Fruit fly (Drosophila melanogaster) whole organism, embryonic: ENCODE results near the gene CG31021.

ENCODE experiments used
- ATbp ChIP-seq: fragments of 200-800 bp; sonication (Bioruptor generic); optimal IDR thresholded peaks from 2 replicates; lab custom pipeline; 2017; ENCODE audit warnings: missing biosample characterization, mild to moderate bottlenecking, missing genetic modification characterization, missing genetic modification reagents
- B-H2 ChIP-seq: fragments of 200-800 bp; sonication (Bioruptor generic); optimal IDR thresholded peaks from 2 replicates; lab custom pipeline; 2018; ENCODE audit warnings: missing biosample characterization, mild to moderate bottlenecking, missing genetic modification characterization
- CG10431 ChIP-seq: fragments of 200-800 bp; sonication (Bioruptor generic); optimal IDR thresholded peaks from 3 replicates; lab custom pipeline; 2018; ENCODE audit warnings: missing biosample characterization, mild to moderate bottlenecking, missing genetic modification characterization
- CG11085 ChIP-seq: fragments of 200-800 bp; sonication (Bioruptor generic); IDR thresholded peaks from 2 replicates; pipeline ENCODE4 v1.3.6; 2022; ENCODE audit warnings: missing biosample characterization, missing genetic modification characterization
- CG11247 ChIP-seq: fragments of 200-800 bp; sonication (Bioruptor generic); IDR thresholded peaks from 2 replicates; pipeline ENCODE4 v1.3.6; 2022; ENCODE audit warnings: missing biosample characterization, missing genetic modification characterization
- CG12104 ChIP-seq: fragments of 200-800 bp; sonication (Bioruptor generic); optimal IDR thresholded peaks from 3 replicates; lab custom pipeline; 2016; ENCODE audit warnings: missing biosample characterization, missing genetic modification characterization
- CG12236 ChIP-seq: fragments of 200-800 bp; sonication (Bioruptor generic); optimal IDR thresholded peaks from 2 replicates; lab custom pipeline; 2016; ENCODE audit warnings: missing biosample characterization, missing genetic modification characterization
- CG1529 ChIP-seq: fragments of 200-800 bp; sonication (Bioruptor generic); optimal IDR thresholded peaks from 3 replicates; lab custom pipeline; 2018; ENCODE audit warnings: missing biosample characterization, missing genetic modification characterization
- CG15601 ChIP-seq: fragments of 200-800 bp; sonication (Bioruptor generic); optimal IDR thresholded peaks from 3 replicates; lab custom pipeline; 2019; ENCODE audit warnings: missing biosample characterization, mild to moderate bottlenecking, missing genetic modification characterization, moderate library complexity
- CG2120 ChIP-seq: fragments of 200-800 bp; sonication (Bioruptor generic); optimal IDR thresholded peaks from 3 replicates; lab custom pipeline; 2016; ENCODE audit warnings: missing biosample characterization, missing genetic modification characterization
- CG30403 ChIP-seq: fragments of 200-800 bp; sonication (Bioruptor generic); optimal IDR thresholded peaks from 3 replicates; lab custom pipeline; 2016; ENCODE audit warnings: missing biosample characterization, missing genetic modification characterization
- CG31388 ChIP-seq: fragments of 200-800 bp; sonication (Bioruptor generic); optimal IDR thresholded peaks from 2 replicates; lab custom pipeline; 2016; ENCODE audit warnings: missing biosample characterization, missing genetic modification characterization
- CG3407 ChIP-seq: fragments of 200-800 bp; sonication (Bioruptor generic); optimal IDR thresholded peaks from 2 replicates; lab custom pipeline; 2018; ENCODE audit warnings: missing biosample characterization, mild to moderate bottlenecking, missing genetic modification characterization
- CG34422 ChIP-seq: fragments of 200-800 bp; sonication (Bioruptor generic); IDR thresholded peaks from 3 replicates; pipeline ENCODE4 v1.3.6; 2022; ENCODE audit warnings: missing biosample characterization, missing genetic modification characterization
- CG3838 ChIP-seq: fragments of 200-800 bp; sonication (Bioruptor generic); optimal IDR thresholded peaks from 3 replicates; lab custom pipeline; 2016; ENCODE audit warnings: missing biosample characterization, missing genetic modification characterization
- CG3847 ChIP-seq: fragments of 200-800 bp; sonication (Bioruptor generic); IDR thresholded peaks from 2 replicates; pipeline ENCODE4 v1.3.6; 2022; ENCODE audit warnings: missing biosample characterization, missing genetic modification characterization
- CG6175 ChIP-seq: fragments of 200-800 bp; sonication (Bioruptor generic); IDR thresholded peaks from 3 replicates; pipeline ENCODE4 v1.3.6; 2022; ENCODE audit warnings: missing biosample characterization, missing genetic modification characterization
- CG7928 ChIP-seq: fragments of 200-800 bp; sonication (Bioruptor generic); optimal IDR thresholded peaks from 2 replicates; lab custom pipeline; 2017; ENCODE audit warnings: missing biosample characterization, mild to moderate bottlenecking, missing genetic modification characterization
- CG7987 ChIP-seq: fragments of 200-800 bp; sonication (Bioruptor generic); optimal IDR thresholded peaks from 2 replicates; lab custom pipeline; 2018; ENCODE audit warnings: missing biosample characterization, mild to moderate bottlenecking, missing genetic modification characterization, moderate library complexity
- CG8924 ChIP-seq: fragments of 200-800 bp; optimal IDR thresholded peaks from 3 replicates; lab custom pipeline; 2019; ENCODE audit warnings: missing biosample characterization, mild to moderate bottlenecking, missing genetic modification characterization, moderate library complexity
- GATAe ChIP-seq: fragments of 200-800 bp; sonication (Bioruptor generic); conservative IDR thresholded peaks from 2 replicates; pipeline ENCODE4 v1.3.6; 2022; ENCODE audit warnings: missing biosample characterization, missing genetic modification characterization
- Hmx ChIP-seq: fragments of 200-800 bp; sonication (Bioruptor generic); optimal IDR thresholded peaks from 2 replicates; lab custom pipeline; 2016; ENCODE audit warnings: missing biosample characterization, missing genetic modification characterization
- Hr3 ChIP-seq: fragments of 200-800 bp; sonication (Bioruptor generic); optimal IDR thresholded peaks from 3 replicates; lab custom pipeline; 2016; ENCODE audit warnings: missing biosample characterization, missing genetic modification characterization
- Hr51 ChIP-seq, 2 experiments: fragments of 200-800 bp; sonication (Bioruptor generic); optimal IDR thresholded peaks; 2 replicates in 1 of 2; 3 replicates in 1 of 2; lab custom pipeline; 2016 to 2018; ENCODE audit warnings: missing biosample characterization in 2 of 2, missing genetic modification characterization in 2 of 2, mild to moderate bottlenecking in 1 of 2, moderate library complexity in 1 of 2
- Hr78 ChIP-seq, 2 experiments: fragments of 200-800 bp in 1 of 2; fragments of >200 bp in 1 of 2; sonication (Bioruptor generic) in 1 of 2; optimal IDR thresholded peaks; 2 replicates each; lab custom pipeline; 2017 to 2019; ENCODE audit warnings: missing biosample characterization in 2 of 2, missing genetic modification characterization in 2 of 2, mild to moderate bottlenecking in 1 of 2, moderate library complexity in 1 of 2
- Jarid2 ChIP-seq: fragments of 200-800 bp; sonication (Bioruptor generic); optimal IDR thresholded peaks from 3 replicates; lab custom pipeline; 2017; ENCODE audit warnings: mild to moderate bottlenecking, missing biosample characterization, missing genetic modification reagents, missing genetic modification characterization
- Lim3 ChIP-seq: fragments of 200-800 bp; sonication (Bioruptor generic); IDR thresholded peaks from 2 replicates; pipeline ENCODE4 v1.3.6; 2022; ENCODE audit warnings: missing biosample characterization, missing genetic modification characterization
- NK7.1 ChIP-seq: fragments of 200-800 bp; sonication (Bioruptor generic); optimal IDR thresholded peaks from 3 replicates; lab custom pipeline; 2016; ENCODE audit warnings: missing biosample characterization, missing genetic modification characterization
- Oli ChIP-seq: fragments of 200-800 bp; sonication (Bioruptor generic); optimal IDR thresholded peaks from 2 replicates; lab custom pipeline; 2018; ENCODE audit warnings: missing biosample characterization, mild to moderate bottlenecking, missing genetic modification characterization, moderate library complexity
- Poxn ChIP-seq: fragments of 200-800 bp; sonication (Bioruptor generic); IDR thresholded peaks from 2 replicates; pipeline ENCODE4 v1.3.6; 2022; ENCODE audit warnings: missing biosample characterization, missing genetic modification characterization
- Sry-β ChIP-seq: fragments of 200-800 bp; sonication (Bioruptor generic); optimal IDR thresholded peaks from 2 replicates; lab custom pipeline; 2018; ENCODE audit warnings: missing biosample characterization, mild to moderate bottlenecking, missing genetic modification characterization, moderate library complexity
- YL-1 ChIP-seq: fragments of 200-800 bp; sonication (Bioruptor generic); optimal IDR thresholded peaks from 3 replicates; lab custom pipeline; 2017; ENCODE audit warnings: missing biosample characterization, mild to moderate bottlenecking, missing genetic modification characterization
- amos ChIP-seq: fragments of 200-800 bp; sonication (Bioruptor generic); IDR thresholded peaks from 2 replicates; pipeline ENCODE4 v1.3.6; 2022; ENCODE audit warnings: missing biosample characterization, missing genetic modification characterization; ENCODE audit not compliant: partially characterized antibody
- ash1 ChIP-seq: fragments of 200-800 bp; sonication (Bioruptor generic); optimal IDR thresholded peaks from 2 replicates; lab custom pipeline; 2018; ENCODE audit warnings: missing biosample characterization, mild to moderate bottlenecking, missing genetic modification characterization
- btn ChIP-seq: fragments of 200-800 bp; sonication (Bioruptor generic); optimal IDR thresholded peaks from 2 replicates; lab custom pipeline; 2016; ENCODE audit warnings: missing biosample characterization, missing genetic modification characterization
- cad ChIP-seq: fragments of >200 bp; optimal IDR thresholded peaks from 2 replicates; lab custom pipeline; 2017; ENCODE audit warnings: missing biosample characterization, missing genetic modification characterization
- crc ChIP-seq: fragments of 200-800 bp; sonication (Bioruptor generic); optimal IDR thresholded peaks from 2 replicates; lab custom pipeline; 2016; ENCODE audit warnings: missing biosample characterization, missing genetic modification characterization
- dm ChIP-seq: fragments of 200-800 bp; sonication (Bioruptor generic); optimal IDR thresholded peaks from 3 replicates; lab custom pipeline; 2016; ENCODE audit warnings: missing biosample characterization, missing genetic modification characterization
- esg ChIP-seq: fragments of 200-800 bp; sonication (Bioruptor generic); conservative IDR thresholded peaks from 2 replicates; pipeline ENCODE4 v1.3.6; 2022; ENCODE audit warnings: missing biosample characterization, missing genetic modification characterization
- exex ChIP-seq: fragments of 200-800 bp; sonication (Bioruptor generic); optimal IDR thresholded peaks from 4 replicates; lab custom pipeline; 2018; ENCODE audit warnings: missing biosample characterization, mild to moderate bottlenecking, missing genetic modification characterization, moderate library complexity
- mirr ChIP-seq: fragments of 200-800 bp; sonication (Bioruptor generic); optimal IDR thresholded peaks from 3 replicates; lab custom pipeline; 2018; ENCODE audit warnings: missing biosample characterization, mild to moderate bottlenecking, missing genetic modification characterization
- onecut ChIP-seq: fragments of 200-800 bp; sonication (Bioruptor generic); IDR thresholded peaks from 2 replicates; pipeline ENCODE4 v1.3.6; 2022; ENCODE audit warnings: missing biosample characterization, missing genetic modification characterization
- prd ChIP-seq, 3 experiments: fragments of >200 bp in 2 of 3; fragments of 200-800 bp in 1 of 3; sonication (Bioruptor generic) in 1 of 3; optimal IDR thresholded peaks in 2 of 3; IDR thresholded peaks in 1 of 3; 2 replicates in 2 of 3; 3 replicates in 1 of 3; pipeline versions ENCODE4 v1.3.6 to Lab custom; 2017 to 2022; ENCODE audit warnings: missing biosample characterization in 1 of 3, missing genetic modification characterization in 1 of 3
- salm ChIP-seq: fragments of 200-800 bp; sonication (Bioruptor generic); optimal IDR thresholded peaks from 2 replicates; lab custom pipeline; 2018; ENCODE audit warnings: missing biosample characterization, mild to moderate bottlenecking, missing genetic modification characterization
- sens ChIP-seq: fragments of 200-800 bp; sonication (Bioruptor generic); peaks from one replicate; lab custom pipeline; 2016; ENCODE audit warnings: missing biosample characterization, missing genetic modification characterization
- sima ChIP-seq: fragments of 200-800 bp; sonication (Bioruptor generic); optimal IDR thresholded peaks from 2 replicates; lab custom pipeline; 2016; ENCODE audit warnings: missing biosample characterization, missing genetic modification characterization
- toy ChIP-seq: fragments of 200-800 bp; sonication (Bioruptor generic); IDR thresholded peaks from 2 replicates; pipeline ENCODE4 v1.3.6; 2022; ENCODE audit warnings: missing biosample characterization, missing genetic modification characterization
- trem ChIP-seq: fragments of 200-800 bp; optimal IDR thresholded peaks from 3 replicates; lab custom pipeline; 2019; ENCODE audit warnings: missing biosample characterization, mild to moderate bottlenecking, missing genetic modification characterization, moderate library complexity
- zfh2 ChIP-seq: fragments of 200-800 bp; sonication (Bioruptor generic); optimal IDR thresholded peaks from 2 replicates; lab custom pipeline; 2016; ENCODE audit warnings: missing biosample characterization, missing genetic modification characterization

The CG31021 gene

DNA sequence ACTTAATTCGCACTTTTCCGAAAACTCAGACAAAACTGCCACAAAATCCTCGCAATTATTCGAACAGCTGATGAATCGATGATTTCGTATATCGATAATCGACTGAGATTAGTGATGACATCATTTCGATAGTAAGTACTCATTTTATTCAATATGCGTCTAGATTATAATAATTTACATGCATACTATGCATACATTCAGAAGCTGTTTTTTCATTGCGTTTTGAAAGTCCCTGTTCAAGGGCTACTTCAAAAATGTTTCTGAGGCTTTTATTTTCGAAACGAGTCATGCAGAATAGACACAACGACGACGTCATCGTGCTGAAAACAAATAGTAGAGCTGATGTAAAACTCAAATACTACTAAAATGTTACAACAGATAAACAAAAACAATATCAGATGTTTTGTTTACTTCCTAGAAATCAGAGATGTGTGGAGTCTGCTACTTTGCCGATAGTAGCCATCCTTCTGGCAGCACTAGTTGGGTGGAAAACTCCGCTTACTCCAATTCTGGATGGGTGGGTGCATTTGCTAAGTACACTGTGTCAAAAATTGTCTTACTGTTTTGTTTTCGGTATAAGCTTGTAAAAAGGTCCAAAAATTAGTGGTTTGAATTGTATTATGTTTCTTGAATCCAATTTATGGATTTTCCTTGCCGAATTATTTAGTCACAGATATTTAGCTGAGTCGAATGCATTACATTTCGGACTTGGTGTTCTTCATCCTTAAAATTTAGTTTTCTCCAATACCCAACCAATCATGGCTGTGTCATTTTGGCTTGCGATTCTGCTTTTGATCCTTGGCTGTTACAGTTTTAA lies at the start of gene CG31021, which contains the start of gene CG2246 (continued):
- TF ChIP-seq prd (optimal IDR thresholded peaks at IDR 0.05; lab: Kevin White, UChicago), result no peak
- TF ChIP-seq prd (GFP tag; IDR thresholded peaks at IDR 0.05; lab: Robert Waterston, UW), result peak; percentile 51; the same call in 1 of the 3 replicates
- peak; percentile 87 for TF ChIP-seq sens (GFP tag; lab: Kevin White, UChicago)
- peak; percentile 50 for TF ChIP-seq B-H2 (GFP tag; lab: Kevin White, UChicago)
- peak; percentile 54; the same call in 1 of the 2 replicates for TF ChIP-seq CG11247 (GFP tag; lab: Robert Waterston, UW)
- no peak for TF ChIP-seq onecut (GFP tag; lab: Robert Waterston, UW)
- peak; percentile 16 for TF ChIP-seq CG12104 (GFP tag; lab: Kevin White, UChicago)
- no peak for TF ChIP-seq crc (GFP tag; lab: Kevin White, UChicago)
- TF ChIP-seq CG8924, result peak; percentile 71
- no peak for TF ChIP-seq CG7928 (GFP tag; lab: Kevin White, UChicago)
- TF ChIP-seq CG10431 (GFP tag; lab: Kevin White, UChicago), result no peak
- no peak for TF ChIP-seq esg (GFP tag; lab: Robert Waterston, UW)
- TF ChIP-seq ash1, result no peak
- TF ChIP-seq sima, result no peak
- TF ChIP-seq CG6175, result 0 out of 3 replicates have a peak, but pooled peaks have one; percentile 33
- TF ChIP-seq Jarid2 (GFP tag; lab: Kevin White, UChicago), result no peak
- TF ChIP-seq zfh2, result peak; percentile 78
- peak; percentile 49 for TF ChIP-seq Hr3 (GFP tag; lab: Kevin White, UChicago)
- TF ChIP-seq Hr51 (GFP tag; optimal IDR thresholded peaks at IDR 0.05; lab: Kevin White, UChicago), result peak; percentile 10 to 63
- TF ChIP-seq CG3407 (GFP tag; lab: Kevin White, UChicago), result no peak
- peak; percentile 92 for TF ChIP-seq amos
- peak; percentile 62 for TF ChIP-seq trem (tag; lab: Kevin White, UChicago)
- no peak for TF ChIP-seq mirr (GFP tag; lab: Kevin White, UChicago)
- peak; percentile 9 for TF ChIP-seq exex (tag; lab: Kevin White, UChicago)
- peak; percentile 60 for TF ChIP-seq dm
- TF ChIP-seq toy (GFP tag; lab: Robert Waterston, UW), result no peak
- TF ChIP-seq Lim3 (GFP tag; lab: Robert Waterston, UW), result no peak
- TF ChIP-seq CG31388, result no peak
- peak; percentile 82 for TF ChIP-seq CG2120 (GFP tag; lab: Kevin White, UChicago)
- peak; percentile 56 for TF ChIP-seq Sry-β (GFP tag; lab: Kevin White, UChicago)
- TF ChIP-seq CG12236 (GFP tag; lab: Kevin White, UChicago), result no peak
- no peak for TF ChIP-seq cad (GFP tag; lab: Kevin White, UChicago)
- TF ChIP-seq ATbp (GFP tag; lab: Kevin White, UChicago), result no peak
- no peak for TF ChIP-seq Poxn (GFP tag; lab: Robert Waterston, UW)
- TF ChIP-seq CG7987, result no peak
- TF ChIP-seq Hr78 (GFP tag; optimal IDR thresholded peaks at IDR 0.05; lab: Kevin White, UChicago), result no peak
- TF ChIP-seq salm (tag; lab: Kevin White, UChicago), result no peak
- peak; percentile 78 for TF ChIP-seq CG30403 (GFP tag; lab: Kevin White, UChicago)
- peak; percentile 80 for TF ChIP-seq CG3847
- TF ChIP-seq GATAe (GFP tag; lab: Robert Waterston, UW), result no peak
- peak; percentile 88 for TF ChIP-seq CG3838 (GFP tag; lab: Kevin White, UChicago)
- TF ChIP-seq CG1529 (GFP tag; lab: Kevin White, UChicago), result no peak
- no peak for TF ChIP-seq Hmx (GFP tag; lab: Kevin White, UChicago)
- peak; percentile 67; the same call in 2 of the 3 replicates for TF ChIP-seq CG34422 (GFP tag; lab: Robert Waterston, UW)
- TF ChIP-seq Oli (tag; lab: Kevin White, UChicago), result no peak
- TF ChIP-seq CG11085 (GFP tag; lab: Robert Waterston, UW), result peak; percentile 66
- TF ChIP-seq CG15601, result peak; percentile 31
- no peak for TF ChIP-seq btn (GFP tag; lab: Kevin White, UChicago)
- TF ChIP-seq YL-1 (GFP tag; lab: Kevin White, UChicago), result peak; percentile 34
- TF ChIP-seq NK7.1 (GFP tag; lab: Kevin White, UChicago), result no peak
